Fruit fly (Drosophila melanogaster) whole organism, embryonic: ENCODE data around the gene Uch-L5R.

Experiments
- Ada2b ChIP-seq: fragments of 200-800 bp; sonication (Bioruptor generic); IDR thresholded peaks from 2 replicates; pipeline ENCODE4 v1.3.6; 2022; ENCODE audit warnings: missing biosample characterization, missing genetic modification characterization
- Atf-2 ChIP-seq: fragments of 200-800 bp; sonication (Bioruptor generic); optimal IDR thresholded peaks from 2 replicates; lab custom pipeline; 2016; ENCODE audit warnings: missing biosample characterization, missing genetic modification characterization
- Bteb2 ChIP-seq: fragments of 200-800 bp; sonication (Bioruptor generic); optimal IDR thresholded peaks from 2 replicates; lab custom pipeline; 2016; ENCODE audit warnings: missing biosample characterization, missing genetic modification characterization
- CG10209 ChIP-seq: fragments of 200-800 bp; sonication (Bioruptor generic); optimal IDR thresholded peaks from 3 replicates; lab custom pipeline; 2017; ENCODE audit warnings: missing biosample characterization, mild to moderate bottlenecking, missing genetic modification characterization, missing genetic modification reagents
- CG1024 ChIP-seq: fragments of 200-800 bp; sonication (Bioruptor generic); IDR thresholded peaks from 2 replicates; pipeline ENCODE4 v1.3.6; 2022; ENCODE audit warnings: missing biosample characterization, missing genetic modification characterization
- CG10321 ChIP-seq: fragments of 200-800 bp; sonication (Bioruptor generic); IDR thresholded peaks from 2 replicates; pipeline ENCODE4 v1.3.6; 2022; ENCODE audit warnings: missing biosample characterization, missing genetic modification characterization
- CG10366 ChIP-seq: fragments of 200-800 bp; sonication (Bioruptor generic); IDR thresholded peaks from 2 replicates; pipeline ENCODE4 v1.3.6; 2022; ENCODE audit warnings: missing biosample characterization, missing genetic modification characterization
- CG10959 ChIP-seq: fragments of 200-800 bp; sonication (Bioruptor generic); IDR thresholded peaks from 2 replicates; pipeline ENCODE4 v1.3.6; 2022; ENCODE audit warnings: missing biosample characterization, missing genetic modification characterization
- CG11247 ChIP-seq: fragments of 200-800 bp; sonication (Bioruptor generic); IDR thresholded peaks from 2 replicates; pipeline ENCODE4 v1.3.6; 2022; ENCODE audit warnings: missing biosample characterization, missing genetic modification characterization
- CG11560 ChIP-seq: fragments of 200-800 bp; sonication (Bioruptor generic); IDR thresholded peaks from 3 replicates; pipeline ENCODE4 v1.3.6; 2022; ENCODE audit warnings: missing biosample characterization, missing genetic modification characterization
- CG11695 ChIP-seq: fragments of 200-800 bp; sonication (Bioruptor generic); IDR thresholded peaks from 3 replicates; pipeline ENCODE4 v1.3.6; 2022; ENCODE audit warnings: missing biosample characterization, missing genetic modification characterization
- CG12391 ChIP-seq: fragments of 200-800 bp; sonication (Bioruptor generic); optimal IDR thresholded peaks from 3 replicates; lab custom pipeline; 2018; ENCODE audit warnings: missing biosample characterization, mild to moderate bottlenecking, missing genetic modification characterization, moderate library complexity
- CG13296 ChIP-seq: fragments of 200-800 bp; sonication (Bioruptor generic); optimal IDR thresholded peaks from 3 replicates; lab custom pipeline; 2018; ENCODE audit warnings: missing biosample characterization, mild to moderate bottlenecking, missing genetic modification characterization
- CG14014 ChIP-seq: fragments of 200-800 bp; sonication (Bioruptor generic); IDR thresholded peaks from 2 replicates; pipeline ENCODE4 v1.3.6; 2022; ENCODE audit warnings: missing biosample characterization, missing genetic modification characterization
- CG14860 ChIP-seq: fragments of 200-800 bp; sonication (Bioruptor generic); IDR thresholded peaks from 3 replicates; pipeline ENCODE4 v1.3.6; 2022; ENCODE audit warnings: missing biosample characterization, missing genetic modification characterization; ENCODE audit not compliant: partially characterized antibody
- CG14965 ChIP-seq: fragments of 200-800 bp; sonication (Bioruptor generic); optimal IDR thresholded peaks from 2 replicates; lab custom pipeline; 2016; ENCODE audit warnings: missing biosample characterization, missing genetic modification characterization, borderline replicate concordance
- CG1647 ChIP-seq: fragments of 200-800 bp; sonication (Bioruptor generic); optimal IDR thresholded peaks from 3 replicates; lab custom pipeline; 2016; ENCODE audit warnings: missing biosample characterization, missing genetic modification characterization
- CG17385 ChIP-seq: fragments of 200-800 bp; sonication (Bioruptor generic); optimal IDR thresholded peaks from 3 replicates; lab custom pipeline; 2018; ENCODE audit warnings: missing biosample characterization, mild to moderate bottlenecking, missing genetic modification characterization
- CG34376 ChIP-seq: fragments of 200-800 bp; sonication (Bioruptor generic); optimal IDR thresholded peaks from 2 replicates; lab custom pipeline; 2018; ENCODE audit warnings: missing biosample characterization, mild to moderate bottlenecking, missing genetic modification characterization
- CG34422 ChIP-seq: fragments of 200-800 bp; sonication (Bioruptor generic); IDR thresholded peaks from 3 replicates; pipeline ENCODE4 v1.3.6; 2022; ENCODE audit warnings: missing biosample characterization, missing genetic modification characterization
- CG4328 ChIP-seq: fragments of 200-800 bp; sonication (Bioruptor generic); optimal IDR thresholded peaks from 3 replicates; lab custom pipeline; 2017; ENCODE audit warnings: missing biosample characterization, missing genetic modification reagents, missing genetic modification characterization
- CG6654 ChIP-seq: fragments of 200-800 bp; sonication (Bioruptor generic); optimal IDR thresholded peaks from 2 replicates; lab custom pipeline; 2017; ENCODE audit warnings: missing biosample characterization, mild to moderate bottlenecking, missing genetic modification characterization
- CG6689 ChIP-seq: fragments of 200-800 bp; sonication (Bioruptor generic); IDR thresholded peaks from 2 replicates; pipeline ENCODE4 v1.3.6; 2022; ENCODE audit warnings: missing biosample characterization, missing genetic modification characterization
- CG7271 ChIP-seq: fragments of 200-800 bp; sonication (Bioruptor generic); optimal IDR thresholded peaks from 2 replicates; lab custom pipeline; 2018; ENCODE audit warnings: missing biosample characterization, mild to moderate bottlenecking, missing genetic modification characterization, moderate library complexity
- D19A ChIP-seq: fragments of 200-800 bp; optimal IDR thresholded peaks from 3 replicates; lab custom pipeline; 2019; ENCODE audit warnings: missing biosample characterization, mild to moderate bottlenecking, missing genetic modification characterization, moderate library complexity
- Dip3 ChIP-seq: fragments of 200-800 bp; sonication (Bioruptor generic); optimal IDR thresholded peaks from 3 replicates; lab custom pipeline; 2016; ENCODE audit warnings: missing biosample characterization, missing genetic modification characterization
- Dp ChIP-seq: fragments of 200-800 bp; sonication (Bioruptor generic); optimal IDR thresholded peaks from 2 replicates; lab custom pipeline; 2018; ENCODE audit warnings: missing biosample characterization, mild to moderate bottlenecking, missing genetic modification characterization, moderate library complexity
- ERR ChIP-seq: fragments of 200-800 bp; sonication (Bioruptor generic); optimal IDR thresholded peaks from 2 replicates; lab custom pipeline; 2016; ENCODE audit warnings: missing biosample characterization, missing genetic modification characterization
- Fer3 ChIP-seq: fragments of 200-800 bp; sonication (Bioruptor generic); optimal IDR thresholded peaks from 2 replicates; lab custom pipeline; 2018; ENCODE audit warnings: missing biosample characterization, mild to moderate bottlenecking, missing genetic modification characterization, moderate library complexity
- Hr78 ChIP-seq, 2 experiments: fragments of 200-800 bp in 1 of 2; fragments of >200 bp in 1 of 2; sonication (Bioruptor generic) in 1 of 2; optimal IDR thresholded peaks; 2 replicates each; lab custom pipeline; 2017 to 2019; ENCODE audit warnings: missing biosample characterization in 2 of 2, missing genetic modification characterization in 2 of 2, mild to moderate bottlenecking in 1 of 2, moderate library complexity in 1 of 2
- Neu2 ChIP-seq: fragments of 200-800 bp; sonication (Bioruptor generic); optimal IDR thresholded peaks from 3 replicates; lab custom pipeline; 2016; ENCODE audit warnings: missing biosample characterization, missing genetic modification characterization, borderline replicate concordance
- Spps ChIP-seq: fragments of 200-800 bp; sonication (Bioruptor generic); optimal IDR thresholded peaks from 2 replicates; lab custom pipeline; 2018; ENCODE audit warnings: missing biosample characterization, mild to moderate bottlenecking, missing genetic modification characterization
- Taf1 ChIP-seq: fragments of 200-800 bp; sonication (Bioruptor generic); IDR thresholded peaks from 2 replicates; pipeline ENCODE4 v1.3.6; 2022; ENCODE audit warnings: missing biosample characterization, missing genetic modification characterization
- Xrp1 ChIP-seq: fragments of 200-800 bp; sonication (Bioruptor generic); IDR thresholded peaks from 2 replicates; pipeline ENCODE4 v1.3.6; 2022; ENCODE audit warnings: missing biosample characterization, missing genetic modification characterization
- gce ChIP-seq: fragments of 200-800 bp; sonication (Bioruptor generic); IDR thresholded peaks from 3 replicates; pipeline ENCODE4 v1.3.6; 2022; ENCODE audit warnings: missing biosample characterization, missing genetic modification characterization
- gem ChIP-seq: fragments of 200-800 bp; sonication (Bioruptor generic); optimal IDR thresholded peaks from 2 replicates; lab custom pipeline; 2019; ENCODE audit warnings: missing biosample characterization, mild to moderate bottlenecking, missing genetic modification characterization, moderate library complexity
- her ChIP-seq: fragments of 200-800 bp; sonication (Bioruptor generic); optimal IDR thresholded peaks from 2 replicates; lab custom pipeline; 2016; ENCODE audit warnings: missing biosample characterization, missing genetic modification characterization
- inv ChIP-seq: fragments of 200-800 bp; sonication (Bioruptor generic); IDR thresholded peaks from 2 replicates; pipeline ENCODE4 v1.3.6; 2022; ENCODE audit warnings: missing biosample characterization, missing genetic modification characterization; ENCODE audit not compliant: partially characterized antibody
- mam ChIP-seq: fragments of 200-800 bp; sonication (Bioruptor generic); optimal IDR thresholded peaks from 3 replicates; lab custom pipeline; 2016; ENCODE audit warnings: missing biosample characterization, missing genetic modification characterization
- pho ChIP-seq: fragments of 200-800 bp; sonication (Bioruptor generic); optimal IDR thresholded peaks from 2 replicates; lab custom pipeline; 2016; ENCODE audit warnings: missing biosample characterization, missing genetic modification characterization
- prd ChIP-seq, 3 experiments: fragments of >200 bp in 2 of 3; fragments of 200-800 bp in 1 of 3; sonication (Bioruptor generic) in 1 of 3; optimal IDR thresholded peaks in 2 of 3; IDR thresholded peaks in 1 of 3; 2 replicates in 2 of 3; 3 replicates in 1 of 3; pipeline versions ENCODE4 v1.3.6 to Lab custom; 2017 to 2022; ENCODE audit warnings: missing biosample characterization in 1 of 3, missing genetic modification characterization in 1 of 3
- psq ChIP-seq: fragments of 200-800 bp; sonication (Bioruptor generic); optimal IDR thresholded peaks from 2 replicates; lab custom pipeline; 2017; ENCODE audit warnings: missing biosample characterization, missing genetic modification characterization
- seq ChIP-seq: fragments of 200-800 bp; sonication (Bioruptor generic); IDR thresholded peaks from 2 replicates; pipeline ENCODE4 v1.3.6; 2022; ENCODE audit warnings: missing biosample characterization, missing genetic modification characterization
- sima ChIP-seq: fragments of 200-800 bp; sonication (Bioruptor generic); optimal IDR thresholded peaks from 2 replicates; lab custom pipeline; 2016; ENCODE audit warnings: missing biosample characterization, missing genetic modification characterization
- sisA ChIP-seq: fragments of 200-800 bp; sonication (Bioruptor generic); IDR thresholded peaks from 2 replicates; pipeline ENCODE4 v1.3.6; 2022; ENCODE audit warnings: missing biosample characterization, missing genetic modification characterization
- sna ChIP-seq: fragments of 200-800 bp; sonication (Bioruptor generic); IDR thresholded peaks from 2 replicates; pipeline ENCODE4 v1.3.6; 2022; ENCODE audit warnings: missing biosample characterization, missing genetic modification characterization; ENCODE audit not compliant: partially characterized antibody
- sqz ChIP-seq: fragments of 200-800 bp; sonication (Bioruptor generic); optimal IDR thresholded peaks from 3 replicates; lab custom pipeline; 2018; ENCODE audit warnings: missing biosample characterization, mild to moderate bottlenecking, missing genetic modification characterization
- tx ChIP-seq: fragments of 200-800 bp; sonication (Bioruptor generic); optimal IDR thresholded peaks from 2 replicates; lab custom pipeline; 2016; ENCODE audit warnings: missing biosample characterization, missing genetic modification characterization
- vnd ChIP-seq: fragments of 200-800 bp; sonication (Bioruptor generic); IDR thresholded peaks from 3 replicates; pipeline ENCODE4 v1.3.6; 2022; ENCODE audit warnings: missing biosample characterization, missing genetic modification characterization; ENCODE audit not compliant: partially characterized antibody

Gene Uch-L5R

DNA sequence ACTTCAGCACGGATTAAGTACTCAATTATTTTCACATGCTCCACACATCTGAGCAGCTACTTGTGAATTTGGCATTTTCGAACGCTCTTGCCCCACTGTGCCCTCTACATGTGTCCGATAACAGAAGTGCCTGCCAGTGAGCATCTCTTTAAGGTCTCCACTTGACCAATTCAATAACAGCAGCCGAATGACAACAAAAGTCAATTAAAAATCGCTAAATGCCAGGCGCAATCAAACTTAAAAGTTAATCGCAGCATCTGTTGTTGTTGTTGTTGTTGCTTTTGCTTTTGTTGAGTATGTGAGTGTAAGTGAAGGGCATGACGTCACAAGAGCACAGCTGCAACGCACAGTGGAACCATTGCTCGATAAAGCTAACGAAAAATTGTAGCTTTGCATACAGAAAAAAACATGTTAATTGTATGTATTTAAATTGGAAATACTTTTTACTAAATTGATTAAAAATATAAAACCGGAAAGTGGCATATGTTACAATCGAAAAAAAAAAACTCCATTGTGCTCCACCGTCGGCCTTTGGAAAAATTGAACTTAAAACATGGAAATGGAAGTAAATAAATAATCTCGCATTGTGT lies 41.5 kb downstream of the Uch-L5R start (continued):
- no peak for TF ChIP-seq pho (GFP tag; lab: Kevin White, UChicago)
- 0 out of 2 replicates have a peak, but pooled peaks have one; percentile 5 for TF ChIP-seq CG14014 (GFP tag; lab: Robert Waterston, UW)
- TF ChIP-seq Hr78 (GFP tag; optimal IDR thresholded peaks at IDR 0.05; lab: Kevin White, UChicago), result no peak
- TF ChIP-seq CG34422 (GFP tag; lab: Robert Waterston, UW), result peak; percentile 58
- TF ChIP-seq CG4328 (GFP tag; lab: Kevin White, UChicago), result no peak
- TF ChIP-seq Fer3 (tag; lab: Kevin White, UChicago), result no peak
- TF ChIP-seq CG34376 (GFP tag; lab: Kevin White, UChicago), result no peak
- no peak for TF ChIP-seq prd (optimal IDR thresholded peaks at IDR 0.05; lab: Kevin White, UChicago)
- TF ChIP-seq prd (GFP tag; IDR thresholded peaks at IDR 0.05; lab: Robert Waterston, UW), result peak; percentile 27
- TF ChIP-seq D19A (tag; lab: Kevin White, UChicago), result peak; percentile 10
- no peak for TF ChIP-seq CG6654 (GFP tag; lab: Kevin White, UChicago)
- TF ChIP-seq Atf-2 (GFP tag; lab: Kevin White, UChicago), result peak; percentile 13
- 0 out of 2 replicates have a peak, but pooled peaks have one; percentile 20 for TF ChIP-seq CG11247 (GFP tag; lab: Robert Waterston, UW)
- TF ChIP-seq Ada2b (GFP tag; lab: Robert Waterston, UW), result peak; percentile 65
- no peak for TF ChIP-seq CG1647 (GFP tag; lab: Kevin White, UChicago)
- no peak for TF ChIP-seq CG10959 (GFP tag; lab: Robert Waterston, UW)
- TF ChIP-seq Spps, result peak; percentile 18
- peak; percentile 32; the same call in 1 of the 2 replicates for TF ChIP-seq seq (GFP tag; lab: Robert Waterston, UW)
- TF ChIP-seq CG10321 (GFP tag; lab: Robert Waterston, UW), result no peak
- no peak for TF ChIP-seq her (GFP tag; lab: Kevin White, UChicago)
- peak; percentile 65 for TF ChIP-seq Xrp1 (GFP tag; lab: Robert Waterston, UW)
- TF ChIP-seq CG17385 (GFP tag; lab: Kevin White, UChicago), result peak; percentile 3
- TF ChIP-seq CG7271 (tag; lab: Kevin White, UChicago), result no peak
- peak; percentile 16 for TF ChIP-seq CG10209
- no peak for TF ChIP-seq vnd (GFP tag; lab: Robert Waterston, UW)
- TF ChIP-seq sqz (GFP tag; lab: Kevin White, UChicago), result no peak
- no peak for TF ChIP-seq Bteb2 (GFP tag; lab: Kevin White, UChicago)
- TF ChIP-seq CG10366 (GFP tag; lab: Robert Waterston, UW), result peak; percentile 34
- 0 out of 3 replicates have a peak, but pooled peaks have one; percentile 4 for TF ChIP-seq gce (GFP tag; lab: Robert Waterston, UW)
- TF ChIP-seq ERR (GFP tag; lab: Kevin White, UChicago), result peak; percentile 9
- no peak for TF ChIP-seq tx (GFP tag; lab: Kevin White, UChicago)
- 0 out of 3 replicates have a peak, but pooled peaks have one; percentile 18 for TF ChIP-seq CG11695 (GFP tag; lab: Robert Waterston, UW)
- TF ChIP-seq CG1024 (GFP tag; lab: Robert Waterston, UW), result 0 out of 2 replicates have a peak, but pooled peaks have one; percentile 3
- TF ChIP-seq Taf1 (GFP tag; lab: Robert Waterston, UW), result no peak
- TF ChIP-seq CG14965 (GFP tag; lab: Kevin White, UChicago), result no peak
- no peak for TF ChIP-seq CG13296 (GFP tag; lab: Kevin White, UChicago)
- TF ChIP-seq Neu2, result no peak
- peak; percentile 34; the same call in 1 of the 2 replicates for TF ChIP-seq sisA (GFP tag; lab: Robert Waterston, UW)
- peak; percentile 28; the same call in 1 of the 2 replicates for TF ChIP-seq CG6689 (GFP tag; lab: Robert Waterston, UW)
- no peak for TF ChIP-seq mam (GFP tag; lab: Kevin White, UChicago)
- no peak for TF ChIP-seq Dip3
- TF ChIP-seq sima (GFP tag; lab: Kevin White, UChicago), result no peak
- TF ChIP-seq psq (GFP tag; lab: Kevin White, UChicago), result no peak
- peak; percentile 56 for TF ChIP-seq gem (tag; lab: Kevin White, UChicago)
- peak; percentile 36 for TF ChIP-seq CG12391 (tag; lab: Kevin White, UChicago)
- no peak for TF ChIP-seq CG14860
- TF ChIP-seq inv (GFP tag; lab: Robert Waterston, UW), result 0 out of 2 replicates have a peak, but pooled peaks have one; percentile 9
- TF ChIP-seq sna (GFP tag; lab: Robert Waterston, UW), result no peak
- TF ChIP-seq Dp (GFP tag; lab: Kevin White, UChicago), result no peak
- no peak for TF ChIP-seq CG11560 (tag; lab: Robert Waterston, UW)
